Worm (Caenorhabditis elegans) whole organism, L4 larva: ENCODE data around the gene C27F2.4.

Experiments
- D1046.2 ChIP-seq: fragments of 200-800 bp; sonication (Bioruptor generic); IDR thresholded peaks from 2 replicates; pipeline ENCODE4 v1.3.6; 2022; ENCODE audit warnings: missing genetic modification characterization, missing compliant biosample characterization
- F10B5.3 ChIP-seq: sonication (generic microtip); optimal IDR thresholded peaks from 2 replicates; lab custom pipeline; 2016; ENCODE audit warnings: mild to moderate bottlenecking, missing genetic modification characterization, missing compliant biosample characterization
- F26F4.8 ChIP-seq: fragments of 200-800 bp; sonication (Bioruptor generic); conservative IDR thresholded peaks from 2 replicates; pipeline ENCODE4 v1.3.6; 2022; ENCODE audit warnings: missing genetic modification characterization, missing compliant biosample characterization
- F37D6.2 ChIP-seq: sonication (generic microtip); optimal IDR thresholded peaks from 2 replicates; lab custom pipeline; 2016; ENCODE audit warnings: mild to moderate bottlenecking, missing genetic modification characterization, missing compliant biosample characterization
- F44E2.7 ChIP-seq: fragments of 200-800 bp; sonication (Bioruptor generic); IDR thresholded peaks from 2 replicates; pipeline ENCODE4 v2.1.2; 2022; ENCODE audit warnings: missing genetic modification characterization, missing compliant biosample characterization
- F49E8.2 ChIP-seq: sonication (generic microtip); optimal IDR thresholded peaks from 2 replicates; lab custom pipeline; 2016; ENCODE audit warnings: missing compliant biosample characterization, mild to moderate bottlenecking, missing genetic modification characterization, borderline replicate concordance
- T26A8.4 ChIP-seq: fragments of 200-800 bp; sonication (Bioruptor generic); IDR thresholded peaks from 2 replicates; pipeline ENCODE4 v1.3.6; 2022; ENCODE audit warnings: missing genetic modification characterization, missing compliant biosample characterization
- Y105C5A.15 ChIP-seq: fragments of 200-800 bp; sonication (Bioruptor generic); IDR thresholded peaks from 2 replicates; pipeline ENCODE4 v1.3.6; 2022; ENCODE audit warnings: missing genetic modification characterization, missing compliant biosample characterization
- Y48G9A.11 ChIP-seq: fragments of 200-800 bp; sonication (Bioruptor generic); IDR thresholded peaks from 2 replicates; pipeline ENCODE4 v1.3.6; 2022; ENCODE audit warnings: missing genetic modification reagents, missing genetic modification characterization, missing compliant biosample characterization
- Y5F2A.4 ChIP-seq: fragments of 200-800 bp; sonication (Bioruptor generic); optimal IDR thresholded peaks from 2 replicates; lab custom pipeline; 2018; ENCODE audit warnings: mild to moderate bottlenecking, missing genetic modification characterization, missing compliant biosample characterization
- Y75B8A.6 ChIP-seq: fragments of 200-800 bp; sonication (Bioruptor generic); IDR thresholded peaks from 2 replicates; pipeline ENCODE4 v1.3.6; 2022; ENCODE audit warnings: missing genetic modification reagents, missing genetic modification characterization, missing compliant biosample characterization
- arid-1 ChIP-seq: fragments of 200-800 bp; sonication (Bioruptor generic); conservative IDR thresholded peaks from 2 replicates; pipeline ENCODE4 v1.3.6; 2022; ENCODE audit warnings: missing genetic modification reagents, missing genetic modification characterization, missing compliant biosample characterization
- ceh-20 ChIP-seq: fragments of 200-800 bp; sonication (Bioruptor generic); IDR thresholded peaks from 2 replicates; pipeline ENCODE4 v1.3.6; 2022; ENCODE audit warnings: missing genetic modification reagents, missing genetic modification characterization, missing compliant biosample characterization
- ctbp-1 ChIP-seq: fragments of 200-800 bp; sonication (Bioruptor generic); IDR thresholded peaks from 2 replicates; pipeline ENCODE4 v1.3.6; 2022; ENCODE audit warnings: missing genetic modification reagents, missing genetic modification characterization, missing compliant biosample characterization
- daf-8 ChIP-seq: fragments of 200-800 bp; sonication (Bioruptor generic); IDR thresholded peaks from 2 replicates; pipeline ENCODE4 v1.3.6; 2022; ENCODE audit warnings: missing genetic modification characterization, missing compliant biosample characterization
- dmd-6 ChIP-seq: fragments of 200-800 bp; sonication (Bioruptor generic); IDR thresholded peaks from 2 replicates; pipeline ENCODE4 v1.3.6; 2022; ENCODE audit warnings: missing genetic modification reagents, missing genetic modification characterization, missing compliant biosample characterization
- dmd-9 ChIP-seq: fragments of 200-800 bp; sonication (Bioruptor generic); IDR thresholded peaks from 2 replicates; pipeline ENCODE4 v1.3.6; 2022; ENCODE audit warnings: missing genetic modification reagents, missing genetic modification characterization, missing compliant biosample characterization
- duxl-1 ChIP-seq: sonication (generic microtip); optimal IDR thresholded peaks from 2 replicates; lab custom pipeline; 2016; ENCODE audit warnings: mild to moderate bottlenecking, missing genetic modification characterization, moderate library complexity, missing compliant biosample characterization; ENCODE audit not compliant: poor library complexity
- dve-1 ChIP-seq: sonication (generic microtip); optimal IDR thresholded peaks from 2 replicates; lab custom pipeline; 2017; ENCODE audit warnings: antibody characterized with exemption, mild to moderate bottlenecking, missing genetic modification characterization, missing compliant biosample characterization; ENCODE audit not compliant: insufficient read depth
- egl-27 ChIP-seq: sonication (generic microtip); optimal IDR thresholded peaks from 3 replicates; lab custom pipeline; 2017; ENCODE audit warnings: missing biosample characterization, missing genetic modification reagents, missing genetic modification characterization
- fos-1 ChIP-seq: fragments of 150-350 bp; optimal IDR thresholded peaks from 2 replicates; lab custom pipeline; 2014; ENCODE audit warnings: missing biosample characterization, missing genetic modification characterization
- gei-8 ChIP-seq: fragments of 200-800 bp; sonication (Bioruptor generic); optimal IDR thresholded peaks from 2 replicates; lab custom pipeline; 2018; ENCODE audit warnings: mild to moderate bottlenecking, missing genetic modification characterization, missing compliant biosample characterization
- hif-1 ChIP-seq, 2 experiments: sonication (generic microtip); optimal IDR thresholded peaks; 2 replicates each; lab custom pipeline; 2016 to 2017; ENCODE audit warnings: missing compliant biosample characterization in 2 of 2, missing genetic modification characterization in 2 of 2, missing genetic modification reagents in 2 of 2, missing genotype in 2 of 2, mild to moderate bottlenecking in 1 of 2
- hmg-1.1 ChIP-seq: fragments of 200-800 bp; sonication (Bioruptor generic); IDR thresholded peaks from 2 replicates; pipeline ENCODE4 v1.3.6; 2022; ENCODE audit warnings: missing genetic modification reagents, missing genetic modification characterization, missing compliant biosample characterization
- jun-1 ChIP-seq: fragments of 150-350 bp; optimal IDR thresholded peaks from 2 replicates; lab custom pipeline; 2014; ENCODE audit warnings: missing biosample characterization, missing genetic modification reagents, missing genetic modification characterization
- lin-1 ChIP-seq: fragments of 200-800 bp; sonication (Bioruptor generic); IDR thresholded peaks from 2 replicates; pipeline ENCODE4 v1.3.6; 2022; ENCODE audit warnings: missing genetic modification reagents, missing genetic modification characterization, missing compliant biosample characterization
- lin-13 ChIP-seq: fragments of 150-350 bp; optimal IDR thresholded peaks from 2 replicates; lab custom pipeline; 2014; ENCODE audit warnings: missing biosample characterization, missing genetic modification reagents, missing genetic modification characterization
- mdl-1 ChIP-seq, 2 experiments: fragments of 150-350 bp in 1 of 2; sonication (generic microtip) in 1 of 2; optimal IDR thresholded peaks; 2 replicates each; lab custom pipeline; 2014 to 2017; ENCODE audit warnings: missing biosample characterization in 2 of 2, missing genetic modification characterization in 2 of 2
- mdt-29 ChIP-seq: fragments of 200-800 bp; sonication (Bioruptor generic); IDR thresholded peaks from 2 replicates; pipeline ENCODE4 v1.3.6; 2022; ENCODE audit warnings: missing genetic modification reagents, missing genetic modification characterization, missing compliant biosample characterization
- mep-1 ChIP-seq: fragments of 150-350 bp; sonication (generic microtip); optimal IDR thresholded peaks from 3 replicates; lab custom pipeline; 2014; ENCODE audit warnings: missing biosample characterization, missing genetic modification characterization
- mes-2 ChIP-seq: sonication (generic microtip); optimal IDR thresholded peaks from 2 replicates; lab custom pipeline; 2016; ENCODE audit warnings: missing genotype, mild to moderate bottlenecking, missing genetic modification characterization, missing compliant biosample characterization; ENCODE audit not compliant: poor library complexity, severe bottlenecking
- nhr-102 ChIP-seq: sonication (generic microtip); optimal IDR thresholded peaks from 2 replicates; lab custom pipeline; 2016; ENCODE audit warnings: mild to moderate bottlenecking, missing genetic modification characterization, moderate library complexity, missing compliant biosample characterization
- nhr-237 ChIP-seq: sonication (generic microtip); optimal IDR thresholded peaks from 2 replicates; lab custom pipeline; 2017; ENCODE audit warnings: missing biosample characterization, missing genetic modification characterization
- nhr-25 ChIP-seq: sonication (generic microtip); optimal IDR thresholded peaks from 2 replicates; lab custom pipeline; 2017; ENCODE audit warnings: missing genetic modification characterization, mild to moderate bottlenecking, missing compliant biosample characterization, antibody characterized with exemption, moderate library complexity, borderline replicate concordance; ENCODE audit not compliant: insufficient read depth
- nhr-41 ChIP-seq: fragments of 200-800 bp; sonication (Bioruptor generic); IDR thresholded peaks from 2 replicates; pipeline ENCODE4 v1.3.6; 2022; ENCODE audit warnings: missing genetic modification reagents, missing genetic modification characterization, missing compliant biosample characterization
- nhr-42 ChIP-seq: fragments of 200-800 bp; sonication (Bioruptor generic); IDR thresholded peaks from 2 replicates; pipeline ENCODE4 v1.3.6; 2022; ENCODE audit warnings: missing genetic modification characterization, missing compliant biosample characterization
- php-3 ChIP-seq: fragments of 200-800 bp; sonication (Bioruptor generic); IDR thresholded peaks from 2 replicates; pipeline ENCODE4 v1.3.6; 2022; ENCODE audit warnings: missing genetic modification reagents, missing genetic modification characterization, missing compliant biosample characterization
- pqm-1 ChIP-seq: sonication (generic microtip); optimal IDR thresholded peaks from 2 replicates; lab custom pipeline; 2017; ENCODE audit warnings: missing biosample characterization, missing genetic modification characterization
- rbr-2 ChIP-seq: sonication (generic microtip); optimal IDR thresholded peaks from 2 replicates; lab custom pipeline; 2016; ENCODE audit warnings: missing genotype, missing genetic modification characterization, missing compliant biosample characterization
- sdz-12 ChIP-seq: fragments of 200-800 bp; sonication (Bioruptor generic); optimal IDR thresholded peaks from 2 replicates; lab custom pipeline; 2018; ENCODE audit warnings: mild to moderate bottlenecking, missing genetic modification characterization, missing compliant biosample characterization
- snpc-1.2 ChIP-seq: fragments of 200-800 bp; sonication (Bioruptor generic); IDR thresholded peaks from 2 replicates; pipeline ENCODE4 v1.3.6; 2022; ENCODE audit warnings: missing genetic modification reagents, missing genetic modification characterization, missing compliant biosample characterization
- unc-130 ChIP-seq: sonication (generic microtip); optimal IDR thresholded peaks from 2 replicates; lab custom pipeline; 2016; ENCODE audit warnings: missing genetic modification reagents, missing genetic modification characterization, missing compliant biosample characterization
- unc-62 ChIP-seq, 3 experiments: fragments of 150-350 bp in 1 of 3; sonication (generic microtip); optimal IDR thresholded peaks in 2 of 3; peaks in 1 of 3; 1 replicate in 1 of 3; 2 replicates in 2 of 3; lab custom pipeline; 2014 to 2017; ENCODE audit warnings: missing biosample characterization in 3 of 3, missing genetic modification characterization in 3 of 3, missing genetic modification reagents in 3 of 3, missing genotype in 1 of 3
- vab-7 ChIP-seq: fragments of 200-800 bp; sonication (Bioruptor generic); IDR thresholded peaks from 2 replicates; pipeline ENCODE4 v1.3.6; 2022; ENCODE audit warnings: missing genetic modification reagents, missing genetic modification characterization, missing compliant biosample characterization
- zag-1 ChIP-seq: fragments of 150-350 bp; optimal IDR thresholded peaks from 2 replicates; lab custom pipeline; 2014; ENCODE audit warnings: missing biosample characterization, missing genetic modification characterization
- zfp-2 ChIP-seq: sonication (generic microtip); optimal IDR thresholded peaks from 2 replicates; lab custom pipeline; 2016; ENCODE audit warnings: mild to moderate bottlenecking, missing genetic modification characterization, missing compliant biosample characterization
- zfp-3 ChIP-seq: fragments of 200-800 bp; sonication (Bioruptor generic); conservative IDR thresholded peaks from 2 replicates; pipeline ENCODE4 v1.3.6; 2022; ENCODE audit warnings: missing genetic modification reagents, missing genetic modification characterization, missing compliant biosample characterization
- zip-11 ChIP-seq: fragments of 200-800 bp; sonication (Bioruptor generic); IDR thresholded peaks from 2 replicates; pipeline ENCODE4 v1.3.6; 2022; ENCODE audit warnings: missing genetic modification characterization, missing compliant biosample characterization
- zip-2 ChIP-seq: fragments of 150-350 bp; optimal IDR thresholded peaks from 2 replicates; lab custom pipeline; 2014; ENCODE audit warnings: missing biosample characterization, missing genetic modification characterization
- ztf-11 ChIP-seq: fragments of 150-350 bp; optimal IDR thresholded peaks from 2 replicates; lab custom pipeline; 2014; ENCODE audit warnings: missing biosample characterization, missing genetic modification characterization
- ztf-7 ChIP-seq: fragments of 150-350 bp; optimal IDR thresholded peaks from 2 replicates; lab custom pipeline; 2014; ENCODE audit warnings: missing biosample characterization, missing genetic modification characterization

C27F2.4 gene

ce11 chrIII:4950345-4950744 is 9.8 kb downstream of the C27F2.4 start (continued):
- TF ChIP-seq zfp-2 (tag; lab: Kevin White, UChicago): no peak
- no peak for TF ChIP-seq Y48G9A.11 (GFP tag; lab: Robert Waterston, UW)
- no peak for TF ChIP-seq F49E8.2 (tag; lab: Kevin White, UChicago)
- TF ChIP-seq sdz-12 (GFP tag; lab: Kevin White, UChicago): no peak
- TF ChIP-seq unc-130 (GFP tag; lab: Kevin White, UChicago): no peak
- no peak for TF ChIP-seq pqm-1 (tag; lab: Kevin White, UChicago)
- no peak for TF ChIP-seq lin-13 (GFP tag; lab: Kevin White, UChicago)
- TF ChIP-seq dmd-6 (GFP tag; lab: Robert Waterston, UW): no peak
- TF ChIP-seq mes-2 (tag; lab: Kevin White, UChicago): peak; percentile 25
- TF ChIP-seq nhr-237: no peak
- no peak for TF ChIP-seq ztf-11 (tag; lab: Kevin White, UChicago)
- no peak for TF ChIP-seq daf-8
- no peak for TF ChIP-seq T26A8.4
- TF ChIP-seq zip-2 (tag; lab: Kevin White, UChicago): no peak
- no peak for TF ChIP-seq gei-8 (GFP tag; lab: Kevin White, UChicago)
- TF ChIP-seq duxl-1 (tag; lab: Kevin White, UChicago): no peak
- TF ChIP-seq zag-1 (tag; lab: Kevin White, UChicago): no peak
- no peak for TF ChIP-seq snpc-1.2
- TF ChIP-seq F37D6.2 (tag; lab: Kevin White, UChicago): peak; percentile 7
- peak; percentile 55 for TF ChIP-seq mep-1
- TF ChIP-seq Y5F2A.4 (GFP tag; lab: Kevin White, UChicago): no peak
- no peak for TF ChIP-seq arid-1
- TF ChIP-seq nhr-41 (GFP tag; lab: Robert Waterston, UW): no peak
- TF ChIP-seq dve-1: peak; percentile 13
- TF ChIP-seq nhr-42: no peak
- no peak for TF ChIP-seq Y75B8A.6
- TF ChIP-seq lin-1 (GFP tag; lab: Robert Waterston, UW): no peak
- no peak for TF ChIP-seq nhr-102 (tag; lab: Kevin White, UChicago)
- no peak for TF ChIP-seq nhr-25
- peak in 1 of 2 experiments; percentile 83 for TF ChIP-seq unc-62 (GFP tag; optimal IDR thresholded peaks at IDR 0.05 in 1 of 2; lab: Kevin White, UChicago)
- TF ChIP-seq unc-62 (tag; optimal IDR thresholded peaks at IDR 0.05; lab: Kevin White, UChicago): no peak
- TF ChIP-seq php-3 (GFP tag; lab: Robert Waterston, UW): no peak
- 0 out of 2 replicates have a peak, but pooled peaks have one; percentile 25 for TF ChIP-seq ctbp-1 (GFP tag; lab: Robert Waterston, UW)
- peak; percentile 59 to 86 for TF ChIP-seq mdl-1 (tag; optimal IDR thresholded peaks at IDR 0.05; lab: Kevin White, UChicago)
- TF ChIP-seq hif-1 (tag; optimal IDR thresholded peaks at IDR 0.05; lab: Kevin White, UChicago): peak in 1 of 2 experiments; percentile 62
- TF ChIP-seq F44E2.7: no peak
- peak; percentile 68 for TF ChIP-seq hmg-1.1
- TF ChIP-seq F10B5.3 (tag; lab: Kevin White, UChicago): no peak
- no peak for TF ChIP-seq D1046.2 (GFP tag; lab: Robert Waterston, UW)
- no peak for TF ChIP-seq zip-11 (GFP tag; lab: Robert Waterston, UW)
- no peak for TF ChIP-seq zfp-3
- TF ChIP-seq ceh-20 (GFP tag; lab: Robert Waterston, UW): no peak
- TF ChIP-seq egl-27 (tag; lab: Kevin White, UChicago): no peak
- no peak for TF ChIP-seq Y105C5A.15
- TF ChIP-seq F26F4.8: no peak
- TF ChIP-seq vab-7 (GFP tag; lab: Robert Waterston, UW): no peak
- TF ChIP-seq mdt-29 (GFP tag; lab: Robert Waterston, UW): no peak
- no peak for TF ChIP-seq dmd-9 (GFP tag; lab: Robert Waterston, UW)
- TF ChIP-seq ztf-7: no peak
- no peak for TF ChIP-seq fos-1 (tag; lab: Kevin White, UChicago)
- TF ChIP-seq jun-1: no peak
- peak; percentile 63 for TF ChIP-seq rbr-2 (tag; lab: Kevin White, UChicago)
